Worm (Caenorhabditis elegans): ENCODE measurements around the gene W09D6.5.
A peak's percentile ranks its signal among the peaks of the same experiment; 100 is the strongest.

The W09D6.5 gene

ce11 chrIII:11112718-11113117 lies 24.4 kb downstream of the W09D6.5 start:
- TF ChIP-seq bed-3 (GFP tag; optimal IDR thresholded peaks at IDR 0.05) (no peak), unc-62 (GFP tag; optimal IDR thresholded peaks at IDR 0.05) (no peak), cnd-1 (tag; optimal IDR thresholded peaks at IDR 0.05) (peak; percentile 6)

ce11 chrIII:11113845-11114244 lies 25.6 kb downstream of the W09D6.5 start:
- TF ChIP-seq mls-2 (tag; optimal IDR thresholded peaks at IDR 0.05) (no peak), ceh-43 (GFP tag; optimal IDR thresholded peaks at IDR 0.05) (no peak), lsy-2 (tag; optimal IDR thresholded peaks at IDR 0.05) (no peak), sptf-1 (tag; optimal IDR thresholded peaks at IDR 0.05) (no peak), flh-1 (GFP tag; optimal IDR thresholded peaks at IDR 0.05) (no peak), unc-62 (GFP tag; optimal IDR thresholded peaks at IDR 0.05) (no peak), ceh-83 (GFP tag; optimal IDR thresholded peaks at IDR 0.05) (no peak), snpc-4 (tag; optimal IDR thresholded peaks at IDR 0.05) (no peak), lin-13 (tag; optimal IDR thresholded peaks at IDR 0.05) (no peak)

ce11 chrIII:11115956-11116355 lies 27.7 kb downstream of the W09D6.5 start:
- TF ChIP-seq ceh-39 (tag; optimal IDR thresholded peaks at IDR 0.05) (no peak), bed-3 (GFP tag; optimal IDR thresholded peaks at IDR 0.05) (no peak), cnd-1 (tag; optimal IDR thresholded peaks at IDR 0.05) (no peak), sptf-1 (tag; optimal IDR thresholded peaks at IDR 0.05) (no peak), nhr-2 (tag; optimal IDR thresholded peaks at IDR 0.05) (no peak), snpc-4 (tag; optimal IDR thresholded peaks at IDR 0.05) (no peak), lsy-2 (tag; optimal IDR thresholded peaks at IDR 0.05) (no peak), ceh-43 (GFP tag; optimal IDR thresholded peaks at IDR 0.05) (no peak), blmp-1 (tag; optimal IDR thresholded peaks at IDR 0.05) (no peak), ztf-11 (tag; optimal IDR thresholded peaks at IDR 0.05) (no peak), mls-2 (tag; optimal IDR thresholded peaks at IDR 0.05) (no peak), nhr-12 (tag; optimal IDR thresholded peaks at IDR 0.05) (no peak), lin-32 (GFP tag; optimal IDR thresholded peaks at IDR 0.05) (no peak), nhr-28 (tag; optimal IDR thresholded peaks at IDR 0.05) (no peak), elt-1 (tag; optimal IDR thresholded peaks at IDR 0.05; ENCODE audit: borderline replicate concordance, insufficient read depth) (no peak)

- TF ChIP-seq flh-1 (GFP tag; optimal IDR thresholded peaks at IDR 0.05) (no peak), snpc-4 (tag; optimal IDR thresholded peaks at IDR 0.05) (no peak), ham-2 (GFP tag; optimal IDR thresholded peaks at IDR 0.05) (no peak), mep-1 (tag; optimal IDR thresholded peaks at IDR 0.05) (peak; percentile 89), hlh-1 (tag; optimal IDR thresholded peaks at IDR 0.05) (peak; percentile 11), lsy-2 (tag; optimal IDR thresholded peaks at IDR 0.05) (peak; percentile 38), tbx-8 (GFP tag; optimal IDR thresholded peaks at IDR 0.05) (peak; percentile 35), M03D4.4 (tag; optimal IDR thresholded peaks at IDR 0.05) (no peak), mls-2 (tag; optimal IDR thresholded peaks at IDR 0.05) (peak; percentile 66), pha-4 (tag; optimal IDR thresholded peaks at IDR 0.05) (no peak), lin-13 (tag; optimal IDR thresholded peaks at IDR 0.05) (peak; percentile 46), sptf-1 (tag; optimal IDR thresholded peaks at IDR 0.05) (peak; percentile 75), nhr-12 (tag; optimal IDR thresholded peaks at IDR 0.05) (no peak), unc-120 (tag; optimal IDR thresholded peaks at IDR 0.05; ENCODE audit: poor library complexity, severe bottlenecking) (peak; percentile 59), ceh-43 (GFP tag; optimal IDR thresholded peaks at IDR 0.05) (peak; percentile 40), nhr-28 (tag; optimal IDR thresholded peaks at IDR 0.05) (no peak), mab-5 (tag; optimal IDR thresholded peaks at IDR 0.05) (no peak), ztf-11 (tag; optimal IDR thresholded peaks at IDR 0.05) (no peak), unc-39 (tag; optimal IDR thresholded peaks at IDR 0.05) (no peak), ceh-83 (GFP tag; optimal IDR thresholded peaks at IDR 0.05) (peak; percentile 60), sem-2 (GFP tag; optimal IDR thresholded peaks at IDR 0.05) (no peak), elt-1 (tag; optimal IDR thresholded peaks at IDR 0.05; ENCODE audit: borderline replicate concordance, insufficient read depth) (no peak), nhr-76 (tag; optimal IDR thresholded peaks at IDR 0.05) (no peak), ces-1 (GFP tag; optimal IDR thresholded peaks at IDR 0.05) (peak; percentile 90), nhr-2 (tag; optimal IDR thresholded peaks at IDR 0.05) (no peak), ceh-39 (tag; optimal IDR thresholded peaks at IDR 0.05) (peak; percentile 82), cnd-1 (tag; optimal IDR thresholded peaks at IDR 0.05) (peak; percentile 26), blmp-1 (tag; optimal IDR thresholded peaks at IDR 0.05) (no peak), bed-3 (GFP tag; optimal IDR thresholded peaks at IDR 0.05) (peak; percentile 39), unc-62 (GFP tag; optimal IDR thresholded peaks at IDR 0.05) (no peak), nhr-237 (tag; optimal IDR thresholded peaks at IDR 0.05) (peak; percentile 87), drap-1 (GFP tag; optimal IDR thresholded peaks at IDR 0.05) (peak; percentile 40), elt-3 (tag; optimal IDR thresholded peaks at IDR 0.05) (peak; percentile 12), lin-32 (GFP tag; optimal IDR thresholded peaks at IDR 0.05) (peak; percentile 29)
Observed at ce11 chrIII:11119176-11119853, 31.0 kb downstream of the W09D6.5 start, which contains the start of the genes sup-35 and Y48A6C.4. Gene sup-35, minus strand, starts transcription at chrIII:11119226. Gene Y48A6C.4, plus strand, starts transcription at chrIII:11119803.
